Worm (Caenorhabditis elegans): ENCODE measurements around the gene T01C4.8.

DNA sequence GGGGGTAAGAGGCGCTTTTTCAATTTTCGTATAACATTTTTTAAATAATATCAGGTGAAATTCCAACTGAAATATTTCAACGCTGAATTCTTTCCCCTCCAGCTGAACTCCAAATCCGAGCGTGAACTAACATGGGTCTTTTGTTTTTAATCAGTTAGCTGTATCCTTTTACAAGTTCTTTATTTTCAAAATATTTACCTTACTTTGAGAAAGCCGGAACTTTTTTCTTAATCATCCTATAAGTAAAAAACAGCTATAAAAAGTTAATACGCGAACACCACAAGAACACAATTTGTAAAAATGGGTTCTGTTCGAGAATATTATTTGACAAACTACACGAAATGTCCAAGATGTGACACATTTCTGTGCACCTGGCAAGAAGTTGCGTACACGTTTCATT is 34.9 kb upstream of the T01C4.8 start, which contains the start of gene srh-83:
- no peak for TF ChIP-seq him-1 (tag; optimal IDR thresholded peaks at IDR 0.05)
- TF ChIP-seq W03F9.2 (tag; optimal IDR thresholded peaks at IDR 0.05) = no peak

All from whole organism, L4/young adult.